Fruit fly (Drosophila melanogaster) whole organism, embryonic: ENCODE results near the gene CG10019.

ENCODE experiments used
- CG10209 ChIP-seq: fragments of 200-800 bp; sonication (Bioruptor generic); optimal IDR thresholded peaks from 3 replicates; lab custom pipeline; 2017; ENCODE audit warnings: missing biosample characterization, mild to moderate bottlenecking, missing genetic modification characterization, missing genetic modification reagents
- CG1024 ChIP-seq: fragments of 200-800 bp; sonication (Bioruptor generic); IDR thresholded peaks from 2 replicates; pipeline ENCODE4 v1.3.6; 2022; ENCODE audit warnings: missing biosample characterization, missing genetic modification characterization
- CG10979 ChIP-seq: fragments of 200-800 bp; sonication (Bioruptor generic); optimal IDR thresholded peaks from 2 replicates; lab custom pipeline; 2018; ENCODE audit warnings: missing biosample characterization, mild to moderate bottlenecking, missing genetic modification characterization, moderate library complexity
- CG14050 ChIP-seq: fragments of 200-800 bp; sonication (Bioruptor generic); IDR thresholded peaks from 3 replicates; pipeline ENCODE4 v1.3.6; 2022; ENCODE audit warnings: missing biosample characterization, missing genetic modification characterization
- CG15479 ChIP-seq: fragments of 200-800 bp; sonication (Bioruptor generic); optimal IDR thresholded peaks from 3 replicates; lab custom pipeline; 2019; ENCODE audit warnings: missing biosample characterization, mild to moderate bottlenecking, missing genetic modification characterization, moderate library complexity
- CG16813 ChIP-seq: fragments of 200-800 bp; sonication (Bioruptor generic); IDR thresholded peaks from 3 replicates; pipeline ENCODE4 v1.3.6; 2022; ENCODE audit warnings: missing biosample characterization, missing genetic modification characterization; ENCODE audit not compliant: partially characterized antibody
- CG16815 ChIP-seq: fragments of 200-800 bp; sonication (Bioruptor generic); optimal IDR thresholded peaks from 3 replicates; lab custom pipeline; 2017; ENCODE audit warnings: missing biosample characterization, mild to moderate bottlenecking, missing genetic modification characterization
- CG17186 ChIP-seq: fragments of 200-800 bp; sonication (Bioruptor generic); optimal IDR thresholded peaks from 3 replicates; lab custom pipeline; 2017; ENCODE audit warnings: missing biosample characterization, missing genetic modification reagents, missing genetic modification characterization
- CG17359 ChIP-seq: fragments of 200-800 bp; sonication (Bioruptor generic); optimal IDR thresholded peaks from 3 replicates; lab custom pipeline; 2018; ENCODE audit warnings: missing biosample characterization, mild to moderate bottlenecking, missing genetic modification characterization, moderate library complexity
- CG2116 ChIP-seq: fragments of 200-800 bp; sonication (Bioruptor generic); optimal IDR thresholded peaks from 3 replicates; lab custom pipeline; 2018; ENCODE audit warnings: missing biosample characterization, mild to moderate bottlenecking, missing genetic modification characterization
- CG2678 ChIP-seq: fragments of 200-800 bp; sonication (Bioruptor generic); optimal IDR thresholded peaks from 3 replicates; lab custom pipeline; 2019; ENCODE audit warnings: missing biosample characterization, mild to moderate bottlenecking, missing genetic modification characterization, moderate library complexity
- CG2712 ChIP-seq: fragments of 200-800 bp; optimal IDR thresholded peaks from 3 replicates; lab custom pipeline; 2019; ENCODE audit warnings: missing biosample characterization, mild to moderate bottlenecking, missing genetic modification characterization, moderate library complexity
- CG31441 ChIP-seq: fragments of 200-800 bp; sonication (Bioruptor generic); IDR thresholded peaks from 2 replicates; pipeline ENCODE4 v1.3.6; 2022; ENCODE audit warnings: missing biosample characterization, missing genetic modification characterization
- CG32532 ChIP-seq: fragments of 200-800 bp; sonication (Bioruptor generic); IDR thresholded peaks from 2 replicates; pipeline ENCODE4 v1.3.6; 2022; ENCODE audit warnings: missing biosample characterization, missing genetic modification characterization
- CG33213 ChIP-seq: fragments of 200-800 bp; sonication (Bioruptor generic); optimal IDR thresholded peaks from 3 replicates; lab custom pipeline; 2016; ENCODE audit warnings: missing biosample characterization, missing genetic modification characterization
- CG4404 ChIP-seq: fragments of 200-800 bp; sonication (Bioruptor generic); IDR thresholded peaks from 2 replicates; pipeline ENCODE4 v1.3.6; 2022; ENCODE audit warnings: missing biosample characterization, missing genetic modification characterization
- CG7271 ChIP-seq: fragments of 200-800 bp; sonication (Bioruptor generic); optimal IDR thresholded peaks from 2 replicates; lab custom pipeline; 2018; ENCODE audit warnings: missing biosample characterization, mild to moderate bottlenecking, missing genetic modification characterization, moderate library complexity
- CG7839 ChIP-seq: fragments of 200-800 bp; sonication (Bioruptor generic); optimal IDR thresholded peaks from 3 replicates; lab custom pipeline; 2018; ENCODE audit warnings: missing biosample characterization, mild to moderate bottlenecking, missing genetic modification characterization, moderate library complexity
- CHES-1-like ChIP-seq: fragments of 200-800 bp; sonication (Bioruptor generic); optimal IDR thresholded peaks from 2 replicates; lab custom pipeline; 2016; ENCODE audit warnings: missing biosample characterization, missing genetic modification characterization
- Deaf1 ChIP-seq: fragments of 200-800 bp; optimal IDR thresholded peaks from 3 replicates; lab custom pipeline; 2019; ENCODE audit warnings: missing biosample characterization, mild to moderate bottlenecking, missing genetic modification characterization, moderate library complexity
- Doc3 ChIP-seq: fragments of 200-800 bp; sonication (Bioruptor generic); IDR thresholded peaks from 3 replicates; pipeline ENCODE4 v1.3.6; 2022; ENCODE audit warnings: missing biosample characterization, missing genetic modification characterization; ENCODE audit not compliant: partially characterized antibody
- Drgx ChIP-seq: fragments of 200-800 bp; sonication (Bioruptor generic); IDR thresholded peaks from 2 replicates; pipeline ENCODE4 v1.3.6; 2022; ENCODE audit warnings: missing biosample characterization, missing genetic modification characterization
- Ets97D ChIP-seq: fragments of 200-800 bp; sonication (Bioruptor generic); optimal IDR thresholded peaks from 3 replicates; lab custom pipeline; 2016; ENCODE audit warnings: missing biosample characterization, missing genetic modification characterization
- HLH4C ChIP-seq: fragments of 200-800 bp; sonication (Bioruptor generic); IDR thresholded peaks from 3 replicates; pipeline ENCODE4 v1.3.6; 2022; ENCODE audit warnings: missing biosample characterization, missing genetic modification characterization; ENCODE audit not compliant: partially characterized antibody
- Lhr ChIP-seq: fragments of 200-800 bp; sonication (Bioruptor generic); optimal IDR thresholded peaks from 3 replicates; lab custom pipeline; 2017; ENCODE audit warnings: mild to moderate bottlenecking, missing biosample characterization, missing genetic modification reagents, missing genetic modification characterization
- Oli ChIP-seq: fragments of 200-800 bp; sonication (Bioruptor generic); optimal IDR thresholded peaks from 2 replicates; lab custom pipeline; 2018; ENCODE audit warnings: missing biosample characterization, mild to moderate bottlenecking, missing genetic modification characterization, moderate library complexity
- Poxn ChIP-seq: fragments of 200-800 bp; sonication (Bioruptor generic); IDR thresholded peaks from 2 replicates; pipeline ENCODE4 v1.3.6; 2022; ENCODE audit warnings: missing biosample characterization, missing genetic modification characterization
- Xrp1 ChIP-seq: fragments of 200-800 bp; sonication (Bioruptor generic); IDR thresholded peaks from 2 replicates; pipeline ENCODE4 v1.3.6; 2022; ENCODE audit warnings: missing biosample characterization, missing genetic modification characterization
- aop ChIP-seq: fragments of 200-800 bp; sonication (Bioruptor generic); IDR thresholded peaks from 2 replicates; pipeline ENCODE4 v1.3.6; 2022; ENCODE audit warnings: missing biosample characterization, missing genetic modification characterization
- bcd ChIP-seq: fragments of 200-800 bp; sonication (Bioruptor generic); optimal IDR thresholded peaks from 2 replicates; lab custom pipeline; 2017; ENCODE audit warnings: missing biosample characterization, mild to moderate bottlenecking, missing genetic modification characterization
- chn ChIP-seq: fragments of 200-800 bp; sonication (Bioruptor generic); optimal IDR thresholded peaks from 2 replicates; lab custom pipeline; 2016; ENCODE audit warnings: missing biosample characterization, missing genetic modification characterization
- da ChIP-seq: fragments of 200-800 bp; sonication (Bioruptor generic); optimal IDR thresholded peaks from 2 replicates; lab custom pipeline; 2016; ENCODE audit warnings: missing biosample characterization, missing genetic modification characterization
- gfzf ChIP-seq: fragments of 200-800 bp; sonication (Bioruptor generic); optimal IDR thresholded peaks from 2 replicates; lab custom pipeline; 2016; ENCODE audit warnings: missing biosample characterization, mild to moderate bottlenecking, missing genetic modification characterization, moderate library complexity
- gsb-n ChIP-seq: fragments of 200-800 bp; sonication (Bioruptor generic); optimal IDR thresholded peaks from 3 replicates; lab custom pipeline; 2018; ENCODE audit warnings: missing biosample characterization, mild to moderate bottlenecking, missing genetic modification characterization
- hbn ChIP-seq: fragments of 200-800 bp; sonication (Bioruptor generic); IDR thresholded peaks from 2 replicates; pipeline ENCODE4 v1.3.6; 2022; ENCODE audit warnings: missing biosample characterization, missing genetic modification characterization; ENCODE audit not compliant: partially characterized antibody
- her ChIP-seq: fragments of 200-800 bp; sonication (Bioruptor generic); optimal IDR thresholded peaks from 2 replicates; lab custom pipeline; 2016; ENCODE audit warnings: missing biosample characterization, missing genetic modification characterization
- kay ChIP-seq: fragments of 200-800 bp; sonication (Bioruptor generic); optimal IDR thresholded peaks from 2 replicates; lab custom pipeline; 2016; ENCODE audit warnings: missing biosample characterization, missing genetic modification characterization
- knrl ChIP-seq: fragments of 200-800 bp; sonication (Bioruptor generic); IDR thresholded peaks from 3 replicates; pipeline ENCODE4 v1.3.6; 2022; ENCODE audit warnings: missing biosample characterization, missing genetic modification characterization; ENCODE audit not compliant: partially characterized antibody
- nmo ChIP-seq: fragments of 200-800 bp; sonication (Bioruptor generic); optimal IDR thresholded peaks from 2 replicates; lab custom pipeline; 2018; ENCODE audit warnings: missing biosample characterization, mild to moderate bottlenecking, missing genetic modification characterization, moderate library complexity
- onecut ChIP-seq: fragments of 200-800 bp; sonication (Bioruptor generic); IDR thresholded peaks from 2 replicates; pipeline ENCODE4 v1.3.6; 2022; ENCODE audit warnings: missing biosample characterization, missing genetic modification characterization
- p53 ChIP-seq: fragments of 200-800 bp; sonication (Bioruptor generic); optimal IDR thresholded peaks from 2 replicates; lab custom pipeline; 2016; ENCODE audit warnings: missing biosample characterization, missing genetic modification characterization
- prd ChIP-seq, 3 experiments: fragments of >200 bp in 2 of 3; fragments of 200-800 bp in 1 of 3; sonication (Bioruptor generic) in 1 of 3; optimal IDR thresholded peaks in 2 of 3; IDR thresholded peaks in 1 of 3; 2 replicates in 2 of 3; 3 replicates in 1 of 3; pipeline versions ENCODE4 v1.3.6 to Lab custom; 2017 to 2022; ENCODE audit warnings: missing biosample characterization in 1 of 3, missing genetic modification characterization in 1 of 3
- seq ChIP-seq: fragments of 200-800 bp; sonication (Bioruptor generic); IDR thresholded peaks from 2 replicates; pipeline ENCODE4 v1.3.6; 2022; ENCODE audit warnings: missing biosample characterization, missing genetic modification characterization
- tin ChIP-seq: fragments of 200-800 bp; sonication (Bioruptor generic); optimal IDR thresholded peaks from 3 replicates; lab custom pipeline; 2016; ENCODE audit warnings: missing biosample characterization, missing genetic modification characterization
- tna ChIP-seq: fragments of 200-800 bp; sonication (Bioruptor generic); IDR thresholded peaks from 2 replicates; pipeline ENCODE4 v1.3.6; 2022; ENCODE audit warnings: missing biosample characterization, missing genetic modification characterization; ENCODE audit not compliant: partially characterized antibody
- vvl ChIP-seq: fragments of 200-800 bp; sonication (Bioruptor generic); IDR thresholded peaks from 2 replicates; pipeline ENCODE4 v1.3.6; 2022; ENCODE audit warnings: missing biosample characterization, missing genetic modification characterization
- z ChIP-seq: fragments of 200-800 bp; sonication (Bioruptor generic); IDR thresholded peaks from 3 replicates; pipeline ENCODE4 v1.3.6; 2022; ENCODE audit warnings: missing biosample characterization, missing genetic modification characterization
- zen ChIP-seq: fragments of 200-800 bp; sonication (Bioruptor generic); optimal IDR thresholded peaks from 3 replicates; lab custom pipeline; 2018; ENCODE audit warnings: missing biosample characterization, mild to moderate bottlenecking, missing genetic modification characterization, moderate library complexity

CG10019 gene

DNA sequence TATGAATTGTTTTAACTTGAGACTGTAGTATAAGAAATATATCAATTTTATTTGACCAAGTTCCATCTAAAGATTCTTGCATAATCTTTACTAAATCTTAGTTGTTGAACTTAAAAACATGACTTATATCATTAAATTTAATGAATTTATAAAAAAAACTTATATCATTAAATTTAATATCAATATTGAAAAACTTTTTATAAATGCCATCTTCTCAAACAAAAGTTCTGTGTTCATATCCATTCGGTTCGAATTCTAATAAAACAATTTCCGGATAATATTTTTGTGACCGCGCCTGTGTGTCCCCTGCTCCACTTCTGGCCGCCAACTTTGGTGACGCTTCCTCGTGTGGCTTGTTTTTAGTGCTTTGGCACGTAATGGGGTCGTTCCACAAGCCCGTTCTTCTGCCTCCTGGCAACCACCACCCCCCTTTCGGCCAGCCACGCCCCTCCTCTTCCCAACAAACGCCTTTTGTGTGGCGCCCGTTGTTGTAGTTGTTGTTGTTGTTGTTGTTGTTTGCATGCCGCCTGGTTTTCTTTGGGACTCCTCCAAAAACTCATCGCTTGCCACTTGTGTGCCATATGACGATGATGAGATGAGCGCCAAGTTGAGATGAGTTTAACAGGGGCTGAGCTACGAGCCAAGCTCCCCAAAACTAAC is 6.9 kb downstream of the CG10019 start (continued):
- TF ChIP-seq nmo (GFP tag; lab: Kevin White, UChicago) (peak; percentile 1), CG2712 (tag; lab: Kevin White, UChicago) (peak; percentile 1)

DNA sequence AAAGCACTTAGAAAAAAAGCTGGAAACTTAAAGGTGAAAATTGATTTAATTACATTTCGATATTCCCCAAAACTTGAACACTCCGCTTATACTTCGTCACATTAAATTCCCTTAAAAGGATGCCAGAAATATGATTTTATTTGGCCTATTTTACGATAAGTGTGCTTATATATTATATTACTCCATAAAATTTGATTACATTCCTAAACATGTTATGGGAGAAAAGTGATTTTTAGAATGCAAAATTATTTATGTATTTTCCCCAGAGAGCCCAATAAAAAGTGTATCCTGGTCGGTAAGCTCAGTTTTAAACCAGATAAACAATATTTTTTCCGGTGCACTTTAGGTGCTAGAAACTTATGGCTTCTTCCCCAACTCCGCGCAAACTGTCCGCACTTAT is 7.4 kb downstream of the CG10019 start:
- TF ChIP-seq CG16813 (GFP tag; lab: Robert Waterston, UW): no peak
- TF ChIP-seq CG4404: no peak
- no peak for TF ChIP-seq Poxn (GFP tag; lab: Robert Waterston, UW)
- no peak for TF ChIP-seq CG14050
- TF ChIP-seq HLH4C (GFP tag; lab: Robert Waterston, UW): no peak
- no peak for TF ChIP-seq p53 (GFP tag; lab: Kevin White, UChicago)
- no peak for TF ChIP-seq tin (GFP tag; lab: Kevin White, UChicago)
- no peak for TF ChIP-seq onecut (GFP tag; lab: Robert Waterston, UW)
- TF ChIP-seq CG33213 (GFP tag; lab: Kevin White, UChicago): no peak
- no peak for TF ChIP-seq vvl (GFP tag; lab: Robert Waterston, UW)
- TF ChIP-seq chn (GFP tag; lab: Kevin White, UChicago): no peak
- TF ChIP-seq gsb-n (tag; lab: Kevin White, UChicago): no peak
- peak; percentile 51 for TF ChIP-seq CG2678 (tag; lab: Kevin White, UChicago)
- TF ChIP-seq Drgx (GFP tag; lab: Robert Waterston, UW): no peak
- no peak for TF ChIP-seq CG32532 (GFP tag; lab: Robert Waterston, UW)
- TF ChIP-seq CG7839 (tag; lab: Kevin White, UChicago): peak; percentile 42
- TF ChIP-seq CG15479: no peak
- TF ChIP-seq CG17186 (GFP tag; lab: Kevin White, UChicago): no peak
- no peak for TF ChIP-seq her
- TF ChIP-seq Ets97D (GFP tag; lab: Kevin White, UChicago): no peak
- TF ChIP-seq Xrp1 (GFP tag; lab: Robert Waterston, UW): no peak
- no peak for TF ChIP-seq Lhr (GFP tag; lab: Kevin White, UChicago)
- TF ChIP-seq gfzf: no peak
- no peak for TF ChIP-seq Deaf1 (tag; lab: Kevin White, UChicago)
- TF ChIP-seq aop (GFP tag; lab: Robert Waterston, UW): no peak
- TF ChIP-seq CG17359: no peak
- no peak for TF ChIP-seq CG10209
- no peak for TF ChIP-seq CG31441
- no peak for TF ChIP-seq tna (GFP tag; lab: Robert Waterston, UW)
- TF ChIP-seq CG10979 (tag; lab: Kevin White, UChicago): no peak
- no peak for TF ChIP-seq Oli
- TF ChIP-seq bcd: no peak
- no peak for TF ChIP-seq CG16815 (GFP tag; lab: Kevin White, UChicago)
- TF ChIP-seq CG7271 (tag; lab: Kevin White, UChicago): no peak
- no peak for TF ChIP-seq knrl (GFP tag; lab: Robert Waterston, UW)
- TF ChIP-seq Doc3 (GFP tag; lab: Robert Waterston, UW): no peak
- TF ChIP-seq seq (GFP tag; lab: Robert Waterston, UW): no peak
- TF ChIP-seq CHES-1-like: no peak
- TF ChIP-seq prd (optimal IDR thresholded peaks at IDR 0.05; lab: Kevin White, UChicago): no peak
- no peak for TF ChIP-seq prd (GFP tag; IDR thresholded peaks at IDR 0.05; lab: Robert Waterston, UW)
- TF ChIP-seq kay (GFP tag; lab: Kevin White, UChicago): no peak
- TF ChIP-seq CG1024 (GFP tag; lab: Robert Waterston, UW): no peak
- no peak for TF ChIP-seq da (GFP tag; lab: Kevin White, UChicago)
- no peak for TF ChIP-seq CG2116 (GFP tag; lab: Kevin White, UChicago)
- TF ChIP-seq zen (tag; lab: Kevin White, UChicago): no peak
- TF ChIP-seq hbn (GFP tag; lab: Robert Waterston, UW): no peak
- TF ChIP-seq z (GFP tag; lab: Robert Waterston, UW): no peak
